Worm (Caenorhabditis elegans): ENCODE results near the gene W05H9.4.

W05H9.4 gene

DNA sequence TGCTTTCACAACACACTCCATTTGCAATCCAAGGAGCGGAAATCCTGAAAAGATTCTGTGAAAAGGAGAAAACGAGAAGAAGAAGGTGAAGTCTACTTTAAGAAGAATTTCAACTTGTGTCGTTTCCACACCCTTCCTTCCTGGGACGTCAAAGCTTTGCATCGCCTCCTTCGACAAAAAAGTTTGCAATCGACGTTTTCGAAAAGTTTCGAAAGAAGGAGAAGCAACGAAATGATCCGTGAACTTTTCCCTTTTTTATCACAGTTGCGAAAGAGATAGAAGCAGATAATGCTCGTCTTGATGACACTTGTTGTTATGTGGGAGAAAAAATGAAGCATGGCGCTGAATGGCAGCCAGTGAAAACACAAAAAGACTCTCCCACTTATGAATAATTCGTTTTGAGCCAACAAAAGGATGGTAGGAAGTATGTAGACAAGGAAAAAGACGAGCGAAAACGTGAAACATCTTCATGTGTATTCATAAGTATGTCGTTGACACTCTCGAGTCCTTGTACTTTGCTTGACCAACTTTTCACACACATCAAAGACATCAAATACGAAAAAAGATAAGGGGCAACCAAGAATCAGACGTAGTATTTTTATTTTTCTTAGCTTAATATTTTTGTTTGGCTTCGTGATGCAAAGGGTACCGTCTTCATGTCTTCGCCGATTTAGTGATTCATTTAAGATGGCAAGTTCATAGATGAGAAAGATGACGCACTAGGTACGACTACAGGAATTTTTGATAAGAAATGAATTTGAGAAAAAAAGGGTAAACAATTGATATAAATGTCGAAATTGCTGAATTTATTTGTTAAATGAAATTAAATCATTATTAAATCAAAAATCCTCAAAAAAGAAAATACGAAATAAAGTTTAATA is 14.4 kb upstream of the W05H9.4 start:
- TF ChIP-seq fos-1 (tag; optimal IDR thresholded peaks at IDR 0.05) (peak; percentile 30), elt-3 (tag; optimal IDR thresholded peaks at IDR 0.05) (no peak), nhr-25 (tag; optimal IDR thresholded peaks at IDR 0.05) (no peak), nhr-129 (tag; optimal IDR thresholded peaks at IDR 0.05) (peak; percentile 24), C34F6.9 (tag; optimal IDR thresholded peaks at IDR 0.05) (peak; percentile 54), sem-4 (tag; optimal IDR thresholded peaks at IDR 0.05) (peak; percentile 57), crh-2 (tag; optimal IDR thresholded peaks at IDR 0.05) (peak; percentile 4), unc-55 (GFP tag; optimal IDR thresholded peaks at IDR 0.05) (peak; percentile 13), sma-3 (GFP tag; optimal IDR thresholded peaks at IDR 0.05) (peak; percentile 53)

ce11 chrX:6250272-6250752 is 13.1 kb upstream of the W05H9.4 start:
- TF ChIP-seq ZK546.5 (tag; optimal IDR thresholded peaks at IDR 0.05), result no peak
- TF ChIP-seq F13H6.1 (tag; optimal IDR thresholded peaks at IDR 0.05), result peak; percentile 74
- TF ChIP-seq nhr-10 (tag; optimal IDR thresholded peaks at IDR 0.05), result no peak
- TF ChIP-seq unc-62 (GFP tag; optimal IDR thresholded peaks at IDR 0.05), result no peak
- TF ChIP-seq nhr-129 (tag; optimal IDR thresholded peaks at IDR 0.05), result peak; percentile 98
- no peak for TF ChIP-seq unc-39 (tag; optimal IDR thresholded peaks at IDR 0.05)
- TF ChIP-seq nhr-12 (tag; optimal IDR thresholded peaks at IDR 0.05), result no peak
- no peak for TF ChIP-seq dmd-4 (tag; optimal IDR thresholded peaks at IDR 0.05)
- TF ChIP-seq peb-1 (tag; optimal IDR thresholded peaks at IDR 0.05), result no peak
- no peak for TF ChIP-seq nhr-11 (tag; optimal IDR thresholded peaks at IDR 0.05)
- no peak for TF ChIP-seq snpc-4 (tag; optimal IDR thresholded peaks at IDR 0.05)
- no peak for TF ChIP-seq zag-1 (tag; optimal IDR thresholded peaks at IDR 0.05)
- TF ChIP-seq gmeb-1 (tag; optimal IDR thresholded peaks at IDR 0.05), result peak; percentile 6
- peak; percentile 66 for TF ChIP-seq nhr-21 (tag; optimal IDR thresholded peaks at IDR 0.05)
- peak; percentile 11 for TF ChIP-seq ama-1 (optimal IDR thresholded peaks at IDR 0.05)
- peak; percentile 17 for TF ChIP-seq unc-55 (GFP tag; optimal IDR thresholded peaks at IDR 0.05)
- TF ChIP-seq nhr-23 (tag; optimal IDR thresholded peaks at IDR 0.05), result no peak
- peak; percentile 75 for TF ChIP-seq sem-4 (tag; optimal IDR thresholded peaks at IDR 0.05)
- no peak for TF ChIP-seq ztf-1 (GFP tag; conservative IDR thresholded peaks at IDR 0.05)
- TF ChIP-seq sma-3 (GFP tag; optimal IDR thresholded peaks at IDR 0.05), result peak; percentile 70
- TF ChIP-seq ztf-11 (tag; optimal IDR thresholded peaks at IDR 0.05), result no peak
- peak; percentile 9 to 28 for TF ChIP-seq mdl-1 (tag; optimal IDR thresholded peaks at IDR 0.05)
- no peak for TF ChIP-seq alr-1 (tag; optimal IDR thresholded peaks at IDR 0.05)
- no peak for TF ChIP-seq ceh-82 (tag; optimal IDR thresholded peaks at IDR 0.05)
- no peak for TF ChIP-seq ceh-16 (tag; optimal IDR thresholded peaks at IDR 0.05)
- no peak for TF ChIP-seq lin-11 (tag; optimal IDR thresholded peaks at IDR 0.05)
- TF ChIP-seq skn-1 (tag; optimal IDR thresholded peaks at IDR 0.05), result no peak
- no peak for TF ChIP-seq ztf-4 (tag; optimal IDR thresholded peaks at IDR 0.05)
- no peak for TF ChIP-seq elt-1 (tag; optimal IDR thresholded peaks at IDR 0.05)
- TF ChIP-seq sma-9 (GFP tag; optimal IDR thresholded peaks at IDR 0.05), result peak; percentile 87
- no peak for TF ChIP-seq sma-9 (tag; optimal IDR thresholded peaks at IDR 0.05)
- peak; percentile 49 for TF ChIP-seq egl-27 (tag; optimal IDR thresholded peaks at IDR 0.05)
- peak; percentile 4 for TF ChIP-seq nhr-25 (tag; optimal IDR thresholded peaks at IDR 0.05)
- no peak for TF ChIP-seq nhr-6 (tag; optimal IDR thresholded peaks at IDR 0.05)
- peak in 1 of 2 experiments; percentile 32 for TF ChIP-seq lsy-2 (tag; optimal IDR thresholded peaks at IDR 0.05)
- peak; percentile 1 for TF ChIP-seq blmp-1 (tag; optimal IDR thresholded peaks at IDR 0.05; ENCODE audit: insufficient read depth)
- TF ChIP-seq aly-2 (tag; optimal IDR thresholded peaks at IDR 0.05), result no peak
- TF ChIP-seq lin-13 (GFP tag; optimal IDR thresholded peaks at IDR 0.05), result peak; percentile 8
- TF ChIP-seq nhr-77 (tag; optimal IDR thresholded peaks at IDR 0.05), result no peak
- TF ChIP-seq elt-3 (tag; optimal IDR thresholded peaks at IDR 0.05), result no peak
- peak; percentile 42 for TF ChIP-seq crh-2 (tag; optimal IDR thresholded peaks at IDR 0.05)
- no peak for TF ChIP-seq Y55F3AM.14 (GFP tag; optimal IDR thresholded peaks at IDR 0.05)
- no peak for TF ChIP-seq mab-5 (tag; optimal IDR thresholded peaks at IDR 0.05)
- peak; percentile 90 for TF ChIP-seq fos-1 (tag; optimal IDR thresholded peaks at IDR 0.05)
- no peak for TF ChIP-seq mbf-1 (tag; optimal IDR thresholded peaks at IDR 0.05)
- TF ChIP-seq lin-39 (tag; optimal IDR thresholded peaks at IDR 0.05), result no peak
- no peak for TF ChIP-seq nhr-237 (tag; optimal IDR thresholded peaks at IDR 0.05)
- peak; percentile 86 for TF ChIP-seq C34F6.9 (tag; optimal IDR thresholded peaks at IDR 0.05)
- no peak for TF ChIP-seq R02D3.7 (tag; optimal IDR thresholded peaks at IDR 0.05)

Measured in whole organism, L2 larva.